Worm (Caenorhabditis elegans) whole organism, early embryonic: ENCODE results near the gene C06E4.6.

Source experiments
- hnd-1 ChIP-seq: sonication (generic microtip); optimal IDR thresholded peaks from 2 replicates; lab custom pipeline; 2016; ENCODE audit warnings: missing genetic modification characterization, missing compliant biosample characterization
- scrt-1 ChIP-seq: fragments of 200-800 bp; sonication (Bioruptor generic); IDR thresholded peaks from 2 replicates; pipeline ENCODE4 v1.3.6; 2022; ENCODE audit warnings: missing genetic modification characterization, missing compliant biosample characterization

DNA sequence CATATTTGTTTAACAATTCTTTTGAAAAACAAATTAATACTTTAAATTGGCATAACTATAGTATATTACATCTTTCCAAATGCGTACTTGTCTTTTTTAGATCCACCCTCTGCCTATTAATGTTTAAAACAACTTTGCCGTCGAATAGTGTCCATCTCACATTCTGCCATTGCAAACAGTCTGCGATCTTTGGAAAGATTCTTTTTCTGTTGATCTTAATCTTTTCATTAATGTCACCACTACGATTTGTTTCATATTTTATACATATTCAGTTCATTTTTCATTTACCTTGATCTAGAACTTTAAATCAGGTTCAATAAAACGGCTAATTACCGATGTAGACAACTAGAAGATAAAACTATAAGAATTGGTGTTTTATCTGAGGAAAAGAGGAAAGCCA lies 23.5 kb downstream of the C06E4.6 start:
- TF ChIP-seq scrt-1 (no peak), hnd-1 (tag; lab: Kevin White, UChicago) (no peak)
